Worm (Caenorhabditis elegans) whole organism, L1 larva: ENCODE results near the gene chk-1.

ENCODE experiments used
- C04F5.9 ChIP-seq: sonication (generic microtip); optimal IDR thresholded peaks from 2 replicates; lab custom pipeline; 2016; ENCODE audit warnings: missing genetic modification characterization, missing compliant biosample characterization
- egl-13 ChIP-seq: sonication (generic microtip); optimal IDR thresholded peaks from 2 replicates; lab custom pipeline; 2016; ENCODE audit warnings: missing genotype, missing genetic modification reagents, missing genetic modification characterization, missing compliant biosample characterization
- egl-27 ChIP-seq, 2 experiments: fragments of 150-350 bp in 1 of 2; sonication (generic microtip); optimal IDR thresholded peaks; 3 replicates each; lab custom pipeline; 2017 to 2018; ENCODE audit warnings: missing biosample characterization in 2 of 2, missing genetic modification characterization in 2 of 2, missing genetic modification reagents in 2 of 2
- jun-1 ChIP-seq: fragments of 150-350 bp; optimal IDR thresholded peaks from 2 replicates; lab custom pipeline; 2014; ENCODE audit warnings: missing biosample characterization, missing genetic modification reagents, missing genetic modification characterization
- nhr-237 ChIP-seq: fragments of 150-350 bp; optimal IDR thresholded peaks from 2 replicates; lab custom pipeline; 2014; ENCODE audit warnings: missing biosample characterization, missing genetic modification characterization
- nhr-47 ChIP-seq: sonication (generic microtip); optimal IDR thresholded peaks from 2 replicates; lab custom pipeline; 2016; ENCODE audit warnings: mild to moderate bottlenecking, missing genetic modification characterization, moderate library complexity, missing compliant biosample characterization
- sptf-1 ChIP-seq: fragments of 150-350 bp; optimal IDR thresholded peaks from 2 replicates; lab custom pipeline; 2014; ENCODE audit warnings: missing biosample characterization, missing genetic modification characterization
- zag-1 ChIP-seq: fragments of 150-350 bp; optimal IDR thresholded peaks from 2 replicates; lab custom pipeline; 2014; ENCODE audit warnings: missing biosample characterization, missing genetic modification characterization

DNA sequence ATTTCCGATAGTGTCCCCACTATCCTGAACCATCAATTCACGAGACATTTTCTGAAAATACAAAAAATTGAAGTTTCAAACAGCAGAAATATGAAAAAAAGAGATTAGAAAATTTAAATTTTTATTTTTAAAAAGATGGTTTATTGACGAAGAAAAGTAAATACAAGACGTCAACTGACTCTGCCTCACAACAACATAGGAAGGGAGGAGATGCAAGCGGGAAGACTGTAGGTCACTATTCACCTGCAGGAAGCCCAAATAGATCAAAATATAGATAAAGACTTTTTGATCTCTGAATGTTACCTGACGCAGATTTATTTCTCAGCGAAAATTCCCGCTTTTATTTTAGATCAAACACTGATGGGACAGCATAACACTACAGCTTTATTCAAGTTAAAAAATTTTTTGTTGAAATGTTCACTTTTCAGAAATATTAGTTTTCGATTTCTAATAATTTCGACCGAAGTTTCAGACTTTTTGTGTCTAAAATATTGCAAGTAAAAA, 16.9 kb upstream of the chk-1 start, which contains the start of gene cysl-3:
- TF ChIP-seq nhr-47, result no peak
- TF ChIP-seq jun-1 (tag; lab: Kevin White, UChicago), result no peak
- no peak for TF ChIP-seq egl-13 (tag; lab: Kevin White, UChicago)
- no peak for TF ChIP-seq C04F5.9
- no peak for TF ChIP-seq sptf-1 (tag; lab: Kevin White, UChicago)
- no peak for TF ChIP-seq zag-1 (tag; lab: Kevin White, UChicago)
- no peak for TF ChIP-seq nhr-237
- no peak for TF ChIP-seq egl-27 (tag; optimal IDR thresholded peaks at IDR 0.05; lab: Kevin White, UChicago)
